Worm (Caenorhabditis elegans) whole organism, L4 larva: Measurements from ENCODE around the gene C16A3.5.

Experiments used
- F10B5.3 ChIP-seq: sonication (generic microtip); optimal IDR thresholded peaks from 2 replicates; lab custom pipeline; 2016; ENCODE audit warnings: mild to moderate bottlenecking, missing genetic modification characterization, missing compliant biosample characterization
- ZK546.5 ChIP-seq, 2 experiments: sonication (generic microtip); optimal IDR thresholded peaks; 2 replicates each; lab custom pipeline; 2017; ENCODE audit warnings: missing biosample characterization in 2 of 2, missing genetic modification characterization in 2 of 2
- daf-16 ChIP-seq, 3 experiments: sonication (generic microtip); optimal IDR thresholded peaks; 2 replicates each; lab custom pipeline; 2016 to 2017; ENCODE audit warnings: missing genetic modification characterization in 3 of 3, missing genetic modification reagents in 3 of 3, mild to moderate bottlenecking in 2 of 3, missing compliant biosample characterization in 2 of 3, missing biosample characterization in 1 of 3, moderate library complexity in 1 of 3
- dpl-1 ChIP-seq: fragments of 150-350 bp; optimal IDR thresholded peaks from 2 replicates; lab custom pipeline; 2014; ENCODE audit warnings: missing biosample characterization, missing genetic modification reagents, missing genetic modification characterization
- dve-1 ChIP-seq: sonication (generic microtip); optimal IDR thresholded peaks from 2 replicates; lab custom pipeline; 2017; ENCODE audit warnings: antibody characterized with exemption, mild to moderate bottlenecking, missing genetic modification characterization, missing compliant biosample characterization; ENCODE audit not compliant: insufficient read depth
- hmg-1.1 ChIP-seq: fragments of 200-800 bp; sonication (Bioruptor generic); IDR thresholded peaks from 2 replicates; pipeline ENCODE4 v1.3.6; 2022; ENCODE audit warnings: missing genetic modification reagents, missing genetic modification characterization, missing compliant biosample characterization
- lsy-2 ChIP-seq, 2 experiments: fragments of 150-350 bp in 1 of 2; sonication (generic microtip) in 1 of 2; optimal IDR thresholded peaks; 2 replicates each; lab custom pipeline; 2014 to 2017; ENCODE audit warnings: missing biosample characterization in 2 of 2, missing genetic modification characterization in 2 of 2
- madf-9 ChIP-seq: fragments of 200-800 bp; sonication (Bioruptor generic); conservative IDR thresholded peaks from 2 replicates; pipeline ENCODE4 v1.3.6; 2022; ENCODE audit warnings: missing genetic modification reagents, missing genetic modification characterization, missing compliant biosample characterization
- mxl-2 ChIP-seq: fragments of 200-800 bp; sonication (Bioruptor generic); conservative IDR thresholded peaks from 2 replicates; pipeline ENCODE4 v1.3.6; 2022; ENCODE audit warnings: missing genetic modification reagents, missing genetic modification characterization, missing compliant biosample characterization
- skn-1 ChIP-seq: fragments of 150-350 bp; optimal IDR thresholded peaks from 2 replicates; lab custom pipeline; 2014; ENCODE audit warnings: missing biosample characterization, missing genetic modification characterization
- snpc-4 ChIP-seq: fragments of 150-350 bp; optimal IDR thresholded peaks from 2 replicates; lab custom pipeline; 2014; ENCODE audit warnings: missing biosample characterization, missing genetic modification characterization
- ztf-7 ChIP-seq: fragments of 150-350 bp; optimal IDR thresholded peaks from 2 replicates; lab custom pipeline; 2014; ENCODE audit warnings: missing biosample characterization, missing genetic modification characterization

DNA sequence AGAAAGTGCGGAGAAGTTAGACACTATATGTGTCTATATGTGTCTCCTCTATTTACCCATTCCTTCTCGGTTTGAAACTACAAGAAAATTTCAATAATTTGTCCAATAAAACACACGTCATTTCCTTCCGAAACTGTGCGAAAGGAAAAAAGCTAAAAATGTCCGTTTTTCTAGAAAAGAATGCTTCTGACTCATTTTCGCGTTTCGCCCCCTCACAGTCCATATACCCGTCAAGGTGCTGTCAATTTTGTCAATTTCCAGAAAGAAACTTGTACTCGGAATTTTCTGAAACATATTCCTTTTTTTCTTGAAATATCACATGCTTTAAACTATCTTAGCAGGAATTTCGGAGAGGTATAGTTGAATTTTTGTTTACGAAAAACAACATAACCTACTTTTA is 22.2 kb downstream of the C16A3.5 start:
- TF ChIP-seq dpl-1 (GFP tag; lab: Kevin White, UChicago) (no peak), dve-1 (tag; lab: Kevin White, UChicago) (no peak), mxl-2 (no peak), F10B5.3 (tag; lab: Kevin White, UChicago) (no peak), hmg-1.1 (GFP tag; lab: Robert Waterston, UW) (no peak), madf-9 (GFP tag; lab: Robert Waterston, UW) (no peak), ztf-7 (no peak), snpc-4 (tag; lab: Kevin White, UChicago) (no peak), skn-1 (tag; lab: Kevin White, UChicago) (no peak), daf-16 (GFP tag; optimal IDR thresholded peaks at IDR 0.05; lab: Kevin White, UChicago) (no peak), daf-16 (tag; optimal IDR thresholded peaks at IDR 0.05; lab: Kevin White, UChicago) (no peak), lsy-2 (tag; optimal IDR thresholded peaks at IDR 0.05; lab: Kevin White, UChicago) (no peak), ZK546.5 (tag; optimal IDR thresholded peaks at IDR 0.05; lab: Kevin White, UChicago) (no peak)
